Worm (Caenorhabditis elegans) whole organism, L3 larva: ENCODE data around the gene frm-3.

Experiments used
- ZK546.5 ChIP-seq: sonication (generic microtip); optimal IDR thresholded peaks from 2 replicates; lab custom pipeline; 2017; ENCODE audit warnings: missing biosample characterization, missing genetic modification characterization
- ceh-82 ChIP-seq: fragments of 150-350 bp; optimal IDR thresholded peaks from 2 replicates; lab custom pipeline; 2014; ENCODE audit warnings: missing biosample characterization, missing genetic modification characterization
- ceh-9 ChIP-seq: sonication (generic microtip); optimal IDR thresholded peaks from 2 replicates; lab custom pipeline; 2018; ENCODE audit warnings: missing biosample characterization, missing genetic modification characterization
- daf-12 ChIP-seq: fragments of 150-350 bp; optimal IDR thresholded peaks from 2 replicates; lab custom pipeline; 2014; ENCODE audit warnings: missing biosample characterization, missing genetic modification reagents, missing genetic modification characterization
- elt-2 ChIP-seq: sonication (generic microtip); optimal IDR thresholded peaks from 2 replicates; lab custom pipeline; 2016; ENCODE audit warnings: missing genetic modification reagents, mild to moderate bottlenecking, missing genetic modification characterization, missing compliant biosample characterization
- nhr-12 ChIP-seq: fragments of 150-350 bp; optimal IDR thresholded peaks from 2 replicates; lab custom pipeline; 2014; ENCODE audit warnings: missing biosample characterization, missing genetic modification characterization
- nhr-76 ChIP-seq: fragments of 150-350 bp; sonication (generic microtip); optimal IDR thresholded peaks from 5 replicates; lab custom pipeline; 2014; ENCODE audit warnings: missing biosample characterization, missing genetic modification characterization
- pha-4 ChIP-seq: fragments of 150-350 bp; optimal IDR thresholded peaks from 2 replicates; lab custom pipeline; 2014; ENCODE audit warnings: missing biosample characterization, missing genetic modification reagents, missing genetic modification characterization
- skn-1 ChIP-seq: fragments of 150-350 bp; optimal IDR thresholded peaks from 2 replicates; lab custom pipeline; 2014; ENCODE audit warnings: missing biosample characterization, missing genetic modification characterization
- snpc-4 ChIP-seq: fragments of 150-350 bp; optimal IDR thresholded peaks from 2 replicates; lab custom pipeline; 2014; ENCODE audit warnings: missing biosample characterization, missing genetic modification characterization
- ztf-11 ChIP-seq: fragments of 150-350 bp; optimal IDR thresholded peaks from 2 replicates; lab custom pipeline; 2014; ENCODE audit warnings: missing biosample characterization, missing genetic modification characterization

ce11 chrX:11633278-11633677 lies 61.0 kb downstream of the frm-3 start:
- TF ChIP-seq nhr-76 (no peak), ZK546.5 (tag; lab: Kevin White, UChicago) (no peak), ceh-82 (tag; lab: Kevin White, UChicago) (no peak), pha-4 (tag; lab: Kevin White, UChicago) (no peak), nhr-12 (tag; lab: Kevin White, UChicago) (no peak), snpc-4 (tag; lab: Kevin White, UChicago) (no peak), daf-12 (no peak), ztf-11 (no peak), skn-1 (tag; lab: Kevin White, UChicago) (no peak), elt-2 (no peak), ceh-9 (tag; lab: Kevin White, UChicago) (no peak)
